Fruit fly (Drosophila melanogaster) whole organism, adult: ENCODE results near the gene mRpL36.

Experiments
- CG14711 ChIP-seq: fragments of 200-800 bp; sonication (Bioruptor generic); optimal IDR thresholded peaks from 2 replicates; lab custom pipeline; 2018; ENCODE audit warnings: missing biosample characterization, mild to moderate bottlenecking, missing genetic modification characterization, moderate library complexity
- CG7101 ChIP-seq: fragments of 200-800 bp; sonication (Bioruptor generic); optimal IDR thresholded peaks from 2 replicates; lab custom pipeline; 2018; ENCODE audit warnings: missing biosample characterization, mild to moderate bottlenecking, missing genetic modification characterization, moderate library complexity
- ovo ChIP-seq: fragments of 200-800 bp; sonication (Bioruptor generic); optimal IDR thresholded peaks from 2 replicates; lab custom pipeline; 2016; ENCODE audit warnings: missing biosample characterization, missing genetic modification characterization

- TF ChIP-seq ovo (GFP tag; lab: Kevin White, UChicago) (no peak), CG14711 (tag; lab: Kevin White, UChicago) (no peak), CG7101 (no peak)
These were observed 47.0 kb downstream of the mRpL36 start for dm6 chr3L:8077953-8078352.
